Fruit fly (Drosophila melanogaster) whole organism, wandering third instar larva: Measurements from ENCODE around the gene dre4.

Source experiments
- Abd-B ChIP-seq: fragments of >200 bp; optimal IDR thresholded peaks from 2 replicates; lab custom pipeline; 2017; ENCODE audit warnings: missing biosample characterization, missing genetic modification characterization
- CG32264 ChIP-seq: fragments of 200-800 bp; sonication (Bioruptor generic); optimal IDR thresholded peaks from 2 replicates; lab custom pipeline; 2016; ENCODE audit warnings: missing biosample characterization, missing genetic modification characterization
- CG9705 ChIP-seq: fragments of 200-800 bp; sonication (Bioruptor generic); optimal IDR thresholded peaks from 2 replicates; lab custom pipeline; 2018; ENCODE audit warnings: missing biosample characterization, mild to moderate bottlenecking, missing genetic modification characterization
- CrebA ChIP-seq: fragments of 200-800 bp; sonication (Bioruptor generic); optimal IDR thresholded peaks from 2 replicates; lab custom pipeline; 2016; ENCODE audit warnings: missing biosample characterization, mild to moderate bottlenecking, missing genetic modification characterization, borderline replicate concordance
- Dif ChIP-seq: fragments of 200-275, 200-300 bp; sonication (Bioruptor generic); optimal IDR thresholded peaks from 2 replicates; lab custom pipeline; 2018; ENCODE audit warnings: missing biosample characterization, missing genetic modification characterization; ENCODE audit not compliant: partially characterized antibody
- GATAd ChIP-seq: sonication (Bioruptor generic); optimal IDR thresholded peaks from 2 replicates; lab custom pipeline; 2016; ENCODE audit warnings: missing biosample characterization, missing genetic modification characterization
- HLH106 ChIP-seq: fragments of 200-800 bp; optimal IDR thresholded peaks from 3 replicates; lab custom pipeline; 2019; ENCODE audit warnings: missing biosample characterization, mild to moderate bottlenecking, missing genetic modification characterization, moderate library complexity
- Hnf4 ChIP-seq: fragments of 200-800 bp; sonication (Bioruptor generic); optimal IDR thresholded peaks from 2 replicates; lab custom pipeline; 2016; ENCODE audit warnings: missing biosample characterization, mild to moderate bottlenecking, missing genetic modification characterization
- Hr83 ChIP-seq: fragments of 200-300 bp; sonication (Bioruptor generic); optimal IDR thresholded peaks from 2 replicates; lab custom pipeline; 2016; ENCODE audit warnings: missing biosample characterization, mild to moderate bottlenecking, missing genetic modification characterization, moderate library complexity; ENCODE audit not compliant: poor library complexity, severe bottlenecking
- Myc ChIP-seq: fragments of >200 bp; optimal IDR thresholded peaks from 2 replicates; lab custom pipeline; 2017
- OdsH ChIP-seq: fragments of 200-800 bp; sonication (Bioruptor generic); optimal IDR thresholded peaks from 2 replicates; lab custom pipeline; 2016; ENCODE audit warnings: missing biosample characterization, mild to moderate bottlenecking, missing genetic modification characterization
- Rel ChIP-seq, 2 experiments: fragments of 200-800 bp; sonication (Bioruptor generic) in 1 of 2; optimal IDR thresholded peaks; 2 replicates in 1 of 2; 3 replicates in 1 of 2; lab custom pipeline; 2016 to 2019; ENCODE audit warnings: mild to moderate bottlenecking in 2 of 2, missing biosample characterization in 2 of 2, missing genetic modification characterization in 2 of 2, moderate library complexity in 1 of 2
- Sp1 ChIP-seq: fragments of 200-800 bp; sonication (Bioruptor generic); optimal IDR thresholded peaks from 3 replicates; lab custom pipeline; 2019; ENCODE audit warnings: missing biosample characterization, mild to moderate bottlenecking, missing genetic modification characterization, moderate library complexity
- Vsx2 ChIP-seq: fragments of 200-300, 225-300 bp; sonication (Bioruptor generic); optimal IDR thresholded peaks from 2 replicates; lab custom pipeline; 2018; ENCODE audit warnings: missing biosample characterization, missing genetic modification characterization; ENCODE audit not compliant: partially characterized antibody
- br ChIP-seq: fragments of 200-800 bp; sonication (Bioruptor generic); optimal IDR thresholded peaks from 2 replicates; lab custom pipeline; 2016; ENCODE audit warnings: missing biosample characterization, missing genetic modification characterization
- brk ChIP-seq: fragments of 200-800 bp; sonication (Bioruptor generic); optimal IDR thresholded peaks from 2 replicates; lab custom pipeline; 2016; ENCODE audit warnings: missing biosample characterization, mild to moderate bottlenecking, missing genetic modification characterization
- dmrt93B ChIP-seq: fragments of 200-800 bp; sonication (Bioruptor generic); optimal IDR thresholded peaks from 2 replicates; lab custom pipeline; 2018; ENCODE audit warnings: missing biosample characterization, mild to moderate bottlenecking, missing genetic modification characterization
- dsf ChIP-seq: sonication (Bioruptor generic); optimal IDR thresholded peaks from 2 replicates; lab custom pipeline; 2016; ENCODE audit warnings: missing biosample characterization, missing genetic modification characterization, borderline replicate concordance
- ey ChIP-seq: fragments of 200-800 bp; sonication (Bioruptor generic); optimal IDR thresholded peaks from 2 replicates; lab custom pipeline; 2016; ENCODE audit warnings: missing biosample characterization, missing genetic modification characterization
- foxo ChIP-seq, 2 experiments: fragments of 200-800 bp; sonication (Bioruptor generic); optimal IDR thresholded peaks; 2 replicates in 1 of 2; 3 replicates in 1 of 2; lab custom pipeline; 2016 to 2017; ENCODE audit warnings: missing biosample characterization in 2 of 2, missing genetic modification characterization in 2 of 2
- fru ChIP-seq: fragments of 200-800 bp; sonication (Bioruptor generic); optimal IDR thresholded peaks from 3 replicates; lab custom pipeline; 2016; ENCODE audit warnings: missing biosample characterization, mild to moderate bottlenecking, missing genetic modification characterization
- h ChIP-seq: fragments of 200-800 bp; sonication (Bioruptor generic); optimal IDR thresholded peaks from 3 replicates; lab custom pipeline; 2016; ENCODE audit warnings: missing biosample characterization, mild to moderate bottlenecking, missing genetic modification characterization
- lola ChIP-seq: fragments of >200 bp; optimal IDR thresholded peaks from 2 replicates; lab custom pipeline; 2017; ENCODE audit warnings: missing biosample characterization, missing genetic modification characterization
- pan ChIP-seq: fragments of >200 bp; optimal IDR thresholded peaks from 2 replicates; lab custom pipeline; 2017
- rgr ChIP-seq: fragments of 200-800 bp; sonication (Bioruptor generic); optimal IDR thresholded peaks from 3 replicates; lab custom pipeline; 2016; ENCODE audit warnings: missing biosample characterization, mild to moderate bottlenecking, missing genetic modification characterization
- sage ChIP-seq: fragments of 200-800 bp; sonication (Bioruptor generic); optimal IDR thresholded peaks from 2 replicates; lab custom pipeline; 2016; ENCODE audit warnings: missing biosample characterization, mild to moderate bottlenecking, missing genetic modification characterization
- tai ChIP-seq: sonication (Bioruptor generic); optimal IDR thresholded peaks from 2 replicates; lab custom pipeline; 2016; ENCODE audit warnings: missing biosample characterization, missing genetic modification characterization
- usp ChIP-seq: fragments of >200 bp; optimal IDR thresholded peaks from 2 replicates; lab custom pipeline; 2017; ENCODE audit warnings: missing biosample characterization, missing genetic modification characterization
- woc ChIP-seq: sonication (Bioruptor generic); optimal IDR thresholded peaks from 2 replicates; lab custom pipeline; 2016; ENCODE audit warnings: missing biosample characterization, mild to moderate bottlenecking, missing genetic modification characterization

dre4 gene

dm6 chr3L:1905273-1905672 lies 29.2 kb upstream of the dre4 start:
- TF ChIP-seq OdsH (GFP tag; lab: Kevin White, UChicago) = peak; percentile 9
- TF ChIP-seq dmrt93B (GFP tag; lab: Kevin White, UChicago) = no peak
- TF ChIP-seq CG9705 (GFP tag; lab: Kevin White, UChicago) = no peak
- no peak for TF ChIP-seq Hnf4
- no peak for TF ChIP-seq CrebA (GFP tag; lab: Kevin White, UChicago)
- TF ChIP-seq tai = no peak
- peak; percentile 2 for TF ChIP-seq fru
- TF ChIP-seq Hr83 = no peak
- no peak for TF ChIP-seq Rel (GFP tag; optimal IDR thresholded peaks at IDR 0.05; lab: Kevin White, UChicago)
- no peak for TF ChIP-seq Rel (tag; optimal IDR thresholded peaks at IDR 0.05; lab: Kevin White, UChicago)
- TF ChIP-seq ey = peak; percentile 8
- no peak for TF ChIP-seq usp (GFP tag; lab: Kevin White, UChicago)
- TF ChIP-seq, all 38 proteins: peak for 3

DNA sequence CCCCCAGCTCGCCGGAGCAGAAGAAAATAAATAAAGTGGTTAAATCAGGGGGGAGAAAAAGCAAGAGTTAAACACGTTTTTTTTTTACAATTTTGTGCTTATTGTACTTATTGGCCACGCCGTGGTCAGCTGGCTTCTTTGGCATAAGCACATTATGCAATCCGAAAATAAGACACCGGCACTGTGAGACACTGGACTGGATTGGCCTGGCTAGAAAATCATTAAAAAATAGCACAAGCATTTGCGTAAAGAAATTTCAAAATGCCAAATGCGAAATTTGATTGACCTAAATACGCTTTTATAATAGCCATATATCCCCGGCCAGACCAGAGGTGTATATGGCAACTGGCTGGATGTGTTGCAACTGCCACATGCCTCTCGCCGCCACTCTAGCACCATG lies 28.3 kb upstream of the dre4 start:
- TF ChIP-seq HLH106 (tag; lab: Kevin White, UChicago) (no peak), tai (no peak), Dif (GFP tag; lab: Kevin White, UChicago) (no peak), Hr83 (no peak), Sp1 (GFP tag; lab: Kevin White, UChicago) (no peak), lola (no peak), CG32264 (no peak), Abd-B (GFP tag; lab: Kevin White, UChicago) (no peak), Rel (GFP tag; optimal IDR thresholded peaks at IDR 0.05; lab: Kevin White, UChicago) (no peak), Rel (tag; optimal IDR thresholded peaks at IDR 0.05; lab: Kevin White, UChicago) (no peak)

DNA sequence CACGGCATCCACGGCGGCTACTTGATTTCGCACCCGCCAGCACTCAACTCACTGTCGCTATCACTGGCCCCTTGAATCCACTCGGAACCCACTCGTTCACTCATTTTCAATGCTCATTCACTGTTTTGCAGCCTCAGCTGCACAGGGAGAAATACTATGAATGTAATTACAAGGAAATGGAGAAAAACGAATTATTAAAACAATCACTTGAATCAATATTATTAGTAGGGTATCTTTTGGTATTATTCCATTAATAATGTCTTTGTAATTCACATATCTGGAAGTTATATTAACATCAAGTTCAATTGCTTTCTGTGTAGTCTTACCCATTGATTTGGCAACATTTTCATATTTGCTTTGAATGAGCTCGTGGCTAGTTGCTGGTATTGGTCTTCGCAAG lies 24.5 kb upstream of the dre4 start:
- TF ChIP-seq GATAd (GFP tag; lab: Kevin White, UChicago) (no peak), brk (GFP tag; lab: Kevin White, UChicago) (no peak), foxo (GFP tag; optimal IDR thresholded peaks at IDR 0.05; lab: Kevin White, UChicago) (no peak), sage (GFP tag; lab: Kevin White, UChicago) (no peak), br (no peak), HLH106 (tag; lab: Kevin White, UChicago) (no peak)
- TF ChIP-seq, all 38 proteins: peak for 0

- no peak for TF ChIP-seq dmrt93B (GFP tag; lab: Kevin White, UChicago)
- no peak for TF ChIP-seq rgr
- no peak for TF ChIP-seq CG32264
- TF ChIP-seq Abd-B (GFP tag; lab: Kevin White, UChicago) = no peak
- TF ChIP-seq GATAd (GFP tag; lab: Kevin White, UChicago) = no peak
- TF ChIP-seq HLH106 (tag; lab: Kevin White, UChicago) = no peak
- TF ChIP-seq, all 38 proteins: peak for 0
Measured at dm6 chr3L:1899616-1900015, 23.5 kb upstream of the dre4 start.

DNA sequence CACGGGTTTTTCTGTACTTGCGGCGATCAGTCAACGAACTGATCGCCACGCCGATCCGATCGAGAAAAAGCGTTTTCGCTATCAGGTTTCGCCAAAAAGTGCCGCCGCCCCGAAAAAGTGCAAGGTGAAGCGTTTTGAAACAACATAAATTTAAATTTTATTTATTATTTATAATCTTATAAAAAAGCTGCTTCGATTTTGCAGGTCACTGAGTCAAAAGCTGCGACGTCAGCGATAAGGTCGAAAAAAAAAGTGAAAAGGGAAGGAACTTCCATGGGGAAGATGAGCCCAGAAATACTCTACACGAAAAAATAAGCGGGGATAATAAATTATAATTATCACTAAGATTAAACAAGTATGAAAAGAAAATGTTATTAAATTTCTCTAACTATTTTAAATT lies 21.6 kb upstream of the dre4 start:
- TF ChIP-seq Abd-B (GFP tag; lab: Kevin White, UChicago) (no peak), h (no peak), Hr83 (no peak), tai (no peak), brk (GFP tag; lab: Kevin White, UChicago) (no peak), GATAd (GFP tag; lab: Kevin White, UChicago) (no peak), pan (lab: Kevin White, UChicago) (no peak), OdsH (GFP tag; lab: Kevin White, UChicago) (no peak), fru (no peak), woc (GFP tag; lab: Kevin White, UChicago) (no peak), Vsx2 (GFP tag; lab: Kevin White, UChicago) (no peak), Hnf4 (no peak), lola (no peak), dsf (GFP tag; lab: Kevin White, UChicago) (no peak), CG32264 (no peak)

dm6 chr3L:1891914-1892313 lies 15.8 kb upstream of the dre4 start:
- TF ChIP-seq GATAd (GFP tag; lab: Kevin White, UChicago) (no peak), Myc (lab: Kevin White, UChicago) (peak; percentile 29)
